Worm (Caenorhabditis elegans): Measurements from ENCODE around the gene fbxa-43.

The fbxa-43 gene

DNA sequence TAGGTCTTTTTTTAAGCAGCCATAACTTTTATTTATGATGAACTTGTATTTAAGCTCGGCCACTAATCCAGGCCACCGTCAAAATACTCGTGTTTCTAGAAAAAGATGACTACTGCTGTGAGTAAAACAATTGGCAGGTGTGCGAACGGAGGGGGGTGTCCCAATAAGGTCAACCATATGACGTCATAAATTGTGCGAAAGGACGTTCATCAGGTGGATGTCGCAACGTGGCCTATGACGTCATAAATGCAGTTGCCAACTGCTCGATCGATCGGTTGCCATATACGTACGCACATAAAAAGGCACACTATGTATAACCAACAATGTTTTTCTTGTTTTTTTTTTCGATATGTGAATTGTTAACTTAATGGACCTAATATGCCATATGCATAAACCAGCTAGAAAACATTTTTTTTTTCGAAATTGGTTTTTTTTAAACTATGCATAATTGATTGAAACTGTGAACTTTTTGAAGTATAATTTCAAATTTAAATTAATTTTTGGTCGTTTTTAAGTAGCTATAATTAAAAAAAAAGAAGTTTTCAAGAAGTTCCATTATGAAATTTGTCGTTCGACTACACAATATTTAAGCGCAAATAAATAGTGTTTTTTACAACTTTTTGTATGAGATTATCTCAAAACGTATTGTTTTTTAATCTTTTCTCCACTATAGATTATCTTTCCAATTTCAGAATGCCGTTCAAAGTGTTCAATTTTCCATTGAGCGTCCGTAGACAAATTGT lies 24.4 kb downstream of the fbxa-43 start, which contains the start of gene C39B5.2:
TSS of gene C39B5.2 (plus strand) at position 693 of the 743 bp plus-strand sequence.
- TF ChIP-seq rpc-1 (optimal IDR thresholded peaks at IDR 0.05): no peak
- TF ChIP-seq rpc-1 (tag; optimal IDR thresholded peaks at IDR 0.05): no peak
- peak; percentile 28 for TF ChIP-seq atf-7 (tag; optimal IDR thresholded peaks at IDR 0.05)

ce11 chrIII:2233399-2233798 lies 25.4 kb downstream of the fbxa-43 start:
- TF ChIP-seq cebp-1 (GFP tag; IDR thresholded peaks at IDR 0.05): no peak
- TF ChIP-seq cebp-1 (tag; optimal IDR thresholded peaks at IDR 0.05): no peak
- TF ChIP-seq lin-54 (GFP tag; optimal IDR thresholded peaks at IDR 0.05): no peak
- TF ChIP-seq egl-18 (GFP tag; IDR thresholded peaks at IDR 0.05): no peak
- TF ChIP-seq B0336.3 (GFP tag; IDR thresholded peaks at IDR 0.05): no peak

DNA sequence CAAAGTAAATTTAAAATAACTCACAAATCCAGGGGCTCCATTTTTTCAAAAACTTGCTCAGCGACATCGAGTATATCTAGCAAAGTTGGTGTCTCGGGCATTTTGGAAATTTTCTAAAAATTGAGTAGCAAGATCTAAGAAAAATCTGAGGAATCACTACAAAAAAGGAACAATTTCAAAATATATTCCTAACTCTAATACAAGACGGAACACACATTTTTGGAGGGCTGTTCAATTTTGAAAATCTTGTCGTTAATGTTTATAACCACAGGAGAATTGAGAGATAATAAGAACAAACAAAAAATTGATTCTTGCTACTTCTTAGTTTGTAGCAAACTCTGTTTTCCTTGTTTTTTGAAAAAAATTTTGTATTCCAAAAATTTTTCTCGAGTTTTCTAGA lies 26.4 kb downstream of the fbxa-43 start, which contains the start of gene fbxa-47:
TSS of gene fbxa-47 (minus strand) at position 101 of the 400 bp plus-strand sequence.
- TF ChIP-seq let-607 (tag; optimal IDR thresholded peaks at IDR 0.05): no peak
- TF ChIP-seq D2030.7 (GFP tag; IDR thresholded peaks at IDR 0.05): no peak
- TF ChIP-seq hmg-20 (GFP tag; IDR thresholded peaks at IDR 0.05): no peak
- TF ChIP-seq hrde-1 (tag; optimal IDR thresholded peaks at IDR 0.05; ENCODE audit: borderline replicate concordance): no peak
- no peak for TF ChIP-seq T26A5.8 (tag; optimal IDR thresholded peaks at IDR 0.05)
- no peak for TF ChIP-seq dpl-1 (GFP tag; optimal IDR thresholded peaks at IDR 0.05)
- TF ChIP-seq egrh-3 (GFP tag; IDR thresholded peaks at IDR 0.05): no peak
- TF ChIP-seq Y53F4B.3 (GFP tag; IDR thresholded peaks at IDR 0.05): no peak
- no peak for TF ChIP-seq pha-4 (tag; optimal IDR thresholded peaks at IDR 0.05)
- TF ChIP-seq atf-7 (tag; optimal IDR thresholded peaks at IDR 0.05): no peak

DNA sequence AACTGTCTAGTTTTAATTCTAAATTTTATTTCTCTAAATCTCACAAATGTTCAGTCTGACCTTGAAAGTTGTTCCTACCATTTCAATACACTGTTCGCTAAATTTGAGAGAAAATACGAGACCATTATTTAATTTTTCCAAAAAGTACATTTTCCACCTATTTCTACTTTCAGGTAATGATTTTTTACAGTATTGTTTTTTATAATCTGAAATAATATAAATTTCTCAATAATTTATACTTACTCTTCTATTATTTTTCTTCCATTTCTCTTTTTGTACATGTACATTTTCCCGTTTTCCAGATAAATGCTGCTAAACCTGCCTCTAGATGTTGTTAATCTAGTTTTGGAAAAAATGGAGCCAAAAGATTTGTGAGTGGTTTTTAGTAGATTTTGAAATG lies 31.4 kb downstream of the fbxa-43 start, which contains the start of gene fbxa-62:
TSS of gene fbxa-62 (plus strand) at position 301 of the 400 bp plus-strand sequence.
- no peak for TF ChIP-seq B0019.2 (GFP tag; conservative IDR thresholded peaks at IDR 0.05)
- TF ChIP-seq Y79H2A.3 (GFP tag; conservative IDR thresholded peaks at IDR 0.05): no peak
- no peak for TF ChIP-seq F22D6.2 (tag; optimal IDR thresholded peaks at IDR 0.05)
- no peak for TF ChIP-seq ceh-100 (GFP tag; IDR thresholded peaks at IDR 0.05)
- no peak for TF ChIP-seq K12H6.12 (tag; optimal IDR thresholded peaks at IDR 0.05)
- no peak for TF ChIP-seq athp-1 (tag; optimal IDR thresholded peaks at IDR 0.05)
- TF ChIP-seq somi-1 (GFP tag; optimal IDR thresholded peaks at IDR 0.05): no peak
- no peak for TF ChIP-seq mes-4 (tag; optimal IDR thresholded peaks at IDR 0.05)
- TF ChIP-seq Y53F4B.3 (GFP tag; IDR thresholded peaks at IDR 0.05): no peak
- TF ChIP-seq hlh-12 (tag; optimal IDR thresholded peaks at IDR 0.05): no peak
- no peak for TF ChIP-seq fkh-3 (tag; optimal IDR thresholded peaks at IDR 0.05)
- no peak for TF ChIP-seq tlf-1 (GFP tag; optimal IDR thresholded peaks at IDR 0.05)
- no peak for TF ChIP-seq nfya-2 (GFP tag; IDR thresholded peaks at IDR 0.05)

- TF ChIP-seq madf-3 (GFP tag; IDR thresholded peaks at IDR 0.05) (no peak), K11D2.4 (GFP tag; IDR thresholded peaks at IDR 0.05) (no peak), xnd-1 (tag; optimal IDR thresholded peaks at IDR 0.05) (no peak), rcor-1 (GFP tag; IDR thresholded peaks at IDR 0.05) (no peak), Y53F4B.3 (GFP tag; IDR thresholded peaks at IDR 0.05) (no peak), attf-3 (GFP tag; conservative IDR thresholded peaks at IDR 0.05) (no peak), snpc-1.3 (tag; optimal IDR thresholded peaks at IDR 0.05; ENCODE audit: insufficient read depth) (no peak), madf-10 (tag; optimal IDR thresholded peaks at IDR 0.05) (no peak), B0035.1 (tag; optimal IDR thresholded peaks at IDR 0.05) (no peak), pbrm-1 (GFP tag; IDR thresholded peaks at IDR 0.05) (no peak), atf-7 (tag; optimal IDR thresholded peaks at IDR 0.05) (no peak), ceh-58 (GFP tag; IDR thresholded peaks at IDR 0.05) (no peak), tbx-9 (tag; optimal IDR thresholded peaks at IDR 0.05; ENCODE audit: borderline replicate concordance) (no peak), nhr-80 (tag; optimal IDR thresholded peaks at IDR 0.05) (no peak)
Observed at ce11 chrIII:2224478-2224877, 34.3 kb downstream of the fbxa-43 start, which contains the start of gene fbxa-38. fbxa-38 (plus strand) TSS chrIII:2224672.

Data from whole organism, young adult.